Worm (Caenorhabditis elegans) whole organism, mixed stage, embryonic: ENCODE data around the gene C46G7.2.

Source experiments
- bed-3 ChIP-seq: fragments of 200-800 bp; sonication (Bioruptor generic); optimal IDR thresholded peaks from 3 replicates; lab custom pipeline; 2018; ENCODE audit warnings: mild to moderate bottlenecking, missing genetic modification characterization, moderate library complexity, missing compliant biosample characterization
- blmp-1 ChIP-seq: fragments of 150-350 bp; optimal IDR thresholded peaks from 2 replicates; lab custom pipeline; 2014; ENCODE audit warnings: missing biosample characterization, missing genetic modification characterization
- ceh-43 ChIP-seq: fragments of 200-800 bp; sonication (Bioruptor generic); optimal IDR thresholded peaks from 2 replicates; lab custom pipeline; 2018; ENCODE audit warnings: mild to moderate bottlenecking, missing genetic modification characterization, moderate library complexity, missing compliant biosample characterization
- ceh-83 ChIP-seq: fragments of 200-800 bp; sonication (Bioruptor generic); optimal IDR thresholded peaks from 2 replicates; lab custom pipeline; 2018; ENCODE audit warnings: mild to moderate bottlenecking, missing genetic modification characterization, missing compliant biosample characterization
- nhr-12 ChIP-seq: fragments of 150-350 bp; optimal IDR thresholded peaks from 2 replicates; lab custom pipeline; 2014; ENCODE audit warnings: missing biosample characterization, missing genetic modification characterization
- nhr-237 ChIP-seq: fragments of 150-350 bp; optimal IDR thresholded peaks from 2 replicates; lab custom pipeline; 2014; ENCODE audit warnings: missing biosample characterization, missing genetic modification characterization
- pha-4 ChIP-seq: fragments of 150-350 bp; optimal IDR thresholded peaks from 2 replicates; lab custom pipeline; 2018; ENCODE audit warnings: missing biosample characterization, missing genetic modification reagents, missing genetic modification characterization
- unc-39 ChIP-seq: fragments of 150-350 bp; optimal IDR thresholded peaks from 2 replicates; lab custom pipeline; 2014; ENCODE audit warnings: missing biosample characterization, missing genetic modification characterization
- unc-62 ChIP-seq: fragments of 150-350 bp; optimal IDR thresholded peaks from 2 replicates; lab custom pipeline; 2014; ENCODE audit warnings: missing biosample characterization, missing genetic modification reagents, missing genetic modification characterization

DNA sequence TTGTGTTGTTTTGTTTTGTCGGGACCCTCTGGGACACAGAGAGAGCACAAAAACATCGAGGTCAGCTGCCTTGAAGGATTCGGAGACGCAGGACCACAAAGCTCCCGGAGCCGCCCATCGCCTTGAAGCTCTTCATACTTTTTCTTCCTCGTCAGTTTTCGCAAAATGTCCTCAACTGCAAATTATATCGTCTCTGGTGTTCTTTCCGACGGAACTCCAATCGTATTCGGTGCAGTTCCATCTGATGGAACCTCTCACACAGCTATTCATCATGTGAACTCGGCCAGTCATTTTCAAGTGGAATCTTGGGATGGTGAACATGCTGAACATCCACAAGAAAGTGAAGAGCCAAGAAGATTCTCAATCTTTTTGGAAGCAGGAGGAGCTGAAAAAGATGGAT is 29.6 kb upstream of the C46G7.2 start:
- TF ChIP-seq unc-39 (tag; lab: Kevin White, UChicago): no peak
- no peak for TF ChIP-seq pha-4 (tag; lab: Kevin White, UChicago)
- no peak for TF ChIP-seq nhr-237
- TF ChIP-seq nhr-12 (tag; lab: Kevin White, UChicago): no peak
- no peak for TF ChIP-seq ceh-83
- TF ChIP-seq ceh-43 (GFP tag; lab: Kevin White, UChicago): no peak
- TF ChIP-seq blmp-1 (tag; lab: Kevin White, UChicago): no peak
- TF ChIP-seq unc-62 (GFP tag; lab: Kevin White, UChicago): no peak
- no peak for TF ChIP-seq bed-3 (GFP tag; lab: Kevin White, UChicago)
